Worm (Caenorhabditis elegans): ENCODE data around the gene Y53F4B.43.
A peak's percentile ranks its signal among the peaks of the same experiment; 100 is the strongest.
"Not testable (repeated sequence)": the region's sequence is repeated elsewhere in the genome, so short reads cannot be mapped to it uniquely, and the experiment has no call there.

Y53F4B.43 gene

ce11 chrII:14988171-14988570, at the start of gene Y53F4B.43:
Y53F4B.43 (plus strand) TSS chrII:14988471.
- not testable (repeated sequence) for TF ChIP-seq dao-5, W03F9.2, him-1 (tag; optimal IDR thresholded peaks at IDR 0.05)

- TF ChIP-seq dao-5 (tag; optimal IDR thresholded peaks at IDR 0.05), result no peak
- TF ChIP-seq W03F9.2 (tag; optimal IDR thresholded peaks at IDR 0.05), result no peak
- TF ChIP-seq him-1 (tag; optimal IDR thresholded peaks at IDR 0.05), result no peak
Observed at ce11 chrII:14940325-14940724, 47.9 kb upstream of the Y53F4B.43 start.

ce11 chrII:14940980-14941379, 47.3 kb upstream of the Y53F4B.43 start:
- TF ChIP-seq dao-5 (tag; optimal IDR thresholded peaks at IDR 0.05), result no peak
- no peak for TF ChIP-seq him-1 (tag; optimal IDR thresholded peaks at IDR 0.05)
- TF ChIP-seq W03F9.2 (tag; optimal IDR thresholded peaks at IDR 0.05), result no peak

- TF ChIP-seq him-1 (tag; optimal IDR thresholded peaks at IDR 0.05), result no peak
- TF ChIP-seq dao-5 (tag; optimal IDR thresholded peaks at IDR 0.05), result no peak
- TF ChIP-seq W03F9.2 (tag; optimal IDR thresholded peaks at IDR 0.05), result no peak
Observed at ce11 chrII:14945518-14945917, 42.8 kb upstream of the Y53F4B.43 start.

ce11 chrII:14946545-14946944, 41.7 kb upstream of the Y53F4B.43 start:
- TF ChIP-seq W03F9.2 (tag; optimal IDR thresholded peaks at IDR 0.05), result no peak
- no peak for TF ChIP-seq dao-5 (tag; optimal IDR thresholded peaks at IDR 0.05)
- TF ChIP-seq him-1 (tag; optimal IDR thresholded peaks at IDR 0.05), result no peak

ce11 chrII:14952464-14953064, 35.7 kb upstream of the Y53F4B.43 start:
- no peak for TF ChIP-seq W03F9.2 (tag; optimal IDR thresholded peaks at IDR 0.05)

- TF ChIP-seq him-1 (tag; optimal IDR thresholded peaks at IDR 0.05), result no peak
- no peak for TF ChIP-seq W03F9.2 (tag; optimal IDR thresholded peaks at IDR 0.05)
- TF ChIP-seq dao-5 (tag; optimal IDR thresholded peaks at IDR 0.05), result no peak
Observed at ce11 chrII:14958113-14958512, 30.2 kb upstream of the Y53F4B.43 start, which contains the start of gene Y53F4B.1. Y53F4B.1 (minus strand) TSS chrII:14958213.

ce11 chrII:14959273-14959672, 29.0 kb upstream of the Y53F4B.43 start:
- TF ChIP-seq dao-5 (tag; optimal IDR thresholded peaks at IDR 0.05) (no peak), W03F9.2 (tag; optimal IDR thresholded peaks at IDR 0.05) (no peak), him-1 (tag; optimal IDR thresholded peaks at IDR 0.05) (no peak)

ce11 chrII:14964008-14964407, 24.3 kb upstream of the Y53F4B.43 start, which contains the start of gene elo-9:
elo-9 (minus strand) TSS chrII:14964108.
- no peak for TF ChIP-seq dao-5 (tag; optimal IDR thresholded peaks at IDR 0.05)
- no peak for TF ChIP-seq him-1 (tag; optimal IDR thresholded peaks at IDR 0.05)
- TF ChIP-seq W03F9.2 (tag; optimal IDR thresholded peaks at IDR 0.05), result no peak

ce11 chrII:14964877-14965276, 23.4 kb upstream of the Y53F4B.43 start:
- TF ChIP-seq him-1 (tag; optimal IDR thresholded peaks at IDR 0.05) (no peak), W03F9.2 (tag; optimal IDR thresholded peaks at IDR 0.05) (no peak), dao-5 (tag; optimal IDR thresholded peaks at IDR 0.05) (no peak)

- TF ChIP-seq him-1 (tag; optimal IDR thresholded peaks at IDR 0.05), result no peak
- TF ChIP-seq W03F9.2 (tag; optimal IDR thresholded peaks at IDR 0.05), result no peak
- TF ChIP-seq dao-5 (tag; optimal IDR thresholded peaks at IDR 0.05), result no peak
Observed at ce11 chrII:14966420-14966819, 21.9 kb upstream of the Y53F4B.43 start.

ce11 chrII:14967084-14967483, 21.2 kb upstream of the Y53F4B.43 start:
- TF ChIP-seq him-1 (tag; optimal IDR thresholded peaks at IDR 0.05), result no peak
- TF ChIP-seq W03F9.2 (tag; optimal IDR thresholded peaks at IDR 0.05), result no peak
- TF ChIP-seq dao-5 (tag; optimal IDR thresholded peaks at IDR 0.05), result no peak

- TF ChIP-seq W03F9.2 (tag; optimal IDR thresholded peaks at IDR 0.05) (no peak), dao-5 (tag; optimal IDR thresholded peaks at IDR 0.05) (no peak), him-1 (tag; optimal IDR thresholded peaks at IDR 0.05) (no peak)
Observed at ce11 chrII:14968275-14968674, 20.0 kb upstream of the Y53F4B.43 start.

- TF ChIP-seq dao-5 (tag; optimal IDR thresholded peaks at IDR 0.05), result no peak
- peak; percentile 35 for TF ChIP-seq W03F9.2 (tag; optimal IDR thresholded peaks at IDR 0.05)
- no peak for TF ChIP-seq him-1 (tag; optimal IDR thresholded peaks at IDR 0.05)
Observed at ce11 chrII:14969320-14969950, 18.8 kb upstream of the Y53F4B.43 start, which contains the start of the genes pole-4, nsun-5 and metl-2. pole-4 (minus strand) TSS chrII:14969354. nsun-5 (plus strand) TSS chrII:14969617. metl-2 (plus strand) TSS chrII:14969900.
